Worm (Caenorhabditis elegans): ENCODE measurements around the gene hmg-1.2.

hmg-1.2 gene

ce11 chrIII:6261985-6262384, 18.2 kb upstream of the hmg-1.2 start, which contains the start of gene srg-4:
srg-4 (minus strand) TSS chrIII:6262085.
- TF ChIP-seq nhr-6 (tag; optimal IDR thresholded peaks at IDR 0.05) (no peak), dmd-4 (tag; optimal IDR thresholded peaks at IDR 0.05) (no peak), crh-2 (tag; optimal IDR thresholded peaks at IDR 0.05) (no peak), nhr-237 (tag; optimal IDR thresholded peaks at IDR 0.05) (no peak), nhr-12 (tag; optimal IDR thresholded peaks at IDR 0.05) (no peak), sma-3 (GFP tag; optimal IDR thresholded peaks at IDR 0.05) (no peak), unc-39 (tag; optimal IDR thresholded peaks at IDR 0.05) (no peak), mbf-1 (tag; optimal IDR thresholded peaks at IDR 0.05) (no peak), zag-1 (tag; optimal IDR thresholded peaks at IDR 0.05) (no peak), ztf-1 (GFP tag; conservative IDR thresholded peaks at IDR 0.05) (no peak), nhr-10 (tag; optimal IDR thresholded peaks at IDR 0.05) (no peak), blmp-1 (tag; optimal IDR thresholded peaks at IDR 0.05; ENCODE audit: insufficient read depth) (no peak), ama-1 (optimal IDR thresholded peaks at IDR 0.05) (no peak), ceh-16 (tag; optimal IDR thresholded peaks at IDR 0.05) (no peak), mab-5 (tag; optimal IDR thresholded peaks at IDR 0.05) (no peak), R02D3.7 (tag; optimal IDR thresholded peaks at IDR 0.05) (no peak)

DNA sequence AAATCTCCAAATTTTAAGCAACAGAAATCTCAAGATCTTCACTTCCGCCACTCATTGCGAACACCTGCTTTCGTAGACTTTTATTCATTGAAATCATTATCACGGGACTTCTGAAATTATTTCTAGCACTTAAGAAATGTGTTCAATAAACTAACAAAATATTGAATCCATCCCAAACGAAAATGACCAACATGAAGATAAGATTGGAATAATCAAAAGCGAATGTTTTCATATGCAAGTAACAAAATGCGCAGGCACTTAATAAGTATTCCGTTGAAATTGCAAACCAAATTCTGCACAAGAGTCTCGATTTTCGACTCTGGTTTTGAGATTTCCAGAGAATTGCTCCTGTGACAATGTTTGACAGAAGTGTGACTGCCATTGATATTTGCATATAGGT, 15.7 kb upstream of the hmg-1.2 start, which contains the start of gene srg-5:
Gene srg-5 (minus strand): TSS at position 101 of the 400 bp plus-strand sequence.
- no peak for TF ChIP-seq ama-1 (optimal IDR thresholded peaks at IDR 0.05)
- no peak for TF ChIP-seq nhr-12 (tag; optimal IDR thresholded peaks at IDR 0.05)
- TF ChIP-seq crh-2 (tag; optimal IDR thresholded peaks at IDR 0.05), result no peak
- TF ChIP-seq zag-1 (tag; optimal IDR thresholded peaks at IDR 0.05), result no peak
- no peak for TF ChIP-seq nhr-21 (tag; optimal IDR thresholded peaks at IDR 0.05)
- no peak for TF ChIP-seq alr-1 (tag; optimal IDR thresholded peaks at IDR 0.05)
- no peak for TF ChIP-seq ztf-1 (GFP tag; conservative IDR thresholded peaks at IDR 0.05)
- TF ChIP-seq ZK546.5 (tag; optimal IDR thresholded peaks at IDR 0.05), result no peak
- TF ChIP-seq mdl-1 (tag; optimal IDR thresholded peaks at IDR 0.05), result no peak
- TF ChIP-seq lin-13 (GFP tag; optimal IDR thresholded peaks at IDR 0.05), result no peak
- TF ChIP-seq fos-1 (tag; optimal IDR thresholded peaks at IDR 0.05), result no peak
- TF ChIP-seq sma-3 (GFP tag; optimal IDR thresholded peaks at IDR 0.05), result no peak
- no peak for TF ChIP-seq gmeb-1 (tag; optimal IDR thresholded peaks at IDR 0.05)
- TF ChIP-seq sma-9 (GFP tag; optimal IDR thresholded peaks at IDR 0.05), result no peak
- no peak for TF ChIP-seq sma-9 (tag; optimal IDR thresholded peaks at IDR 0.05)
- TF ChIP-seq nhr-237 (tag; optimal IDR thresholded peaks at IDR 0.05), result no peak
- TF ChIP-seq C34F6.9 (tag; optimal IDR thresholded peaks at IDR 0.05), result no peak
- no peak for TF ChIP-seq nhr-6 (tag; optimal IDR thresholded peaks at IDR 0.05)
- TF ChIP-seq nhr-77 (tag; optimal IDR thresholded peaks at IDR 0.05), result no peak
- TF ChIP-seq unc-62 (GFP tag; optimal IDR thresholded peaks at IDR 0.05), result no peak
- TF ChIP-seq lin-11 (tag; optimal IDR thresholded peaks at IDR 0.05), result no peak

- no peak for TF ChIP-seq unc-55 (GFP tag; optimal IDR thresholded peaks at IDR 0.05)
- TF ChIP-seq nhr-25 (tag; optimal IDR thresholded peaks at IDR 0.05), result no peak
- TF ChIP-seq ceh-82 (tag; optimal IDR thresholded peaks at IDR 0.05), result no peak
- TF ChIP-seq ztf-1 (GFP tag; conservative IDR thresholded peaks at IDR 0.05), result no peak
- no peak for TF ChIP-seq snpc-4 (tag; optimal IDR thresholded peaks at IDR 0.05)
- no peak for TF ChIP-seq C34F6.9 (tag; optimal IDR thresholded peaks at IDR 0.05)
- no peak for TF ChIP-seq alr-1 (tag; optimal IDR thresholded peaks at IDR 0.05)
- TF ChIP-seq mbf-1 (tag; optimal IDR thresholded peaks at IDR 0.05), result no peak
Observed at ce11 chrIII:6265911-6266310, 14.3 kb upstream of the hmg-1.2 start, which contains the start of gene srg-6. srg-6 (minus strand) TSS chrIII:6266011.

- TF ChIP-seq nhr-11 (tag; optimal IDR thresholded peaks at IDR 0.05), result no peak
Observed at ce11 chrIII:6268061-6268460, 12.1 kb upstream of the hmg-1.2 start, which contains the start of gene srg-7. srg-7 (minus strand) TSS chrIII:6268161.

- TF ChIP-seq sem-4 (tag; optimal IDR thresholded peaks at IDR 0.05), result no peak
- no peak for TF ChIP-seq lin-13 (GFP tag; optimal IDR thresholded peaks at IDR 0.05)
- no peak for TF ChIP-seq nhr-23 (tag; optimal IDR thresholded peaks at IDR 0.05)
- TF ChIP-seq dmd-4 (tag; optimal IDR thresholded peaks at IDR 0.05), result no peak
- TF ChIP-seq nhr-21 (tag; optimal IDR thresholded peaks at IDR 0.05), result no peak
- no peak for TF ChIP-seq mab-5 (tag; optimal IDR thresholded peaks at IDR 0.05)
- no peak for TF ChIP-seq sma-3 (GFP tag; optimal IDR thresholded peaks at IDR 0.05)
- TF ChIP-seq nhr-25 (tag; optimal IDR thresholded peaks at IDR 0.05), result no peak
Observed at ce11 chrIII:6270277-6270676, 9.9 kb upstream of the hmg-1.2 start, which contains the start of gene srg-3. srg-3 (minus strand) TSS chrIII:6270377.

All from whole organism, L2 larva.